Worm (Caenorhabditis elegans) whole organism, L3 larva: ENCODE data around the gene C54E4.5.

ENCODE experiments used
- aly-2 ChIP-seq: fragments of 150-350 bp; optimal IDR thresholded peaks from 2 replicates; lab custom pipeline; 2014; ENCODE audit warnings: missing biosample characterization, missing genetic modification characterization
- fos-1 ChIP-seq: fragments of 150-350 bp; optimal IDR thresholded peaks from 2 replicates; lab custom pipeline; 2014; ENCODE audit warnings: missing biosample characterization, missing genetic modification characterization
- nhr-11 ChIP-seq: fragments of 150-350 bp; optimal IDR thresholded peaks from 2 replicates; lab custom pipeline; 2014; ENCODE audit warnings: missing biosample characterization, missing genetic modification characterization
- nhr-77 ChIP-seq: fragments of 150-350 bp; optimal IDR thresholded peaks from 2 replicates; lab custom pipeline; 2014; ENCODE audit warnings: missing biosample characterization, missing genetic modification characterization
- unc-39 ChIP-seq: sonication (generic microtip); optimal IDR thresholded peaks from 4 replicates; lab custom pipeline; 2017; ENCODE audit warnings: missing biosample characterization, missing genetic modification characterization

DNA sequence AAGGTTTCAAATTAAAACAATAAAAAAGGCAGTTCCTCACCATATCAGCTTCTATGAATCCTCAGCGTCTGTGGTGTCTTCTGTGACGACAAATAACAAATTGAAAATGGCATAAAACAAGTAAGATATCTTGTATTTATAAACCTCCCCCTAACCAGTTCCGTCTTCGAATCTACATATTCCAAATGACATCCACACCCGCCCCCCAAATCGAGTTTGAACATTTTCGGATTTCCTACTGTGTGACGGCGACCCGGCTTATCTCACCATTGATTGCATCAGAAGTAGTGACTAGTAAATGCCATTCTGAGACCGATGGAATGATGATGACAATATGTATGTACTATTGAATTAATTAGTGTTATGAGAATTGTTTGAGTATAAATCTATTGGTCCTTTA lies 20.3 kb downstream of the C54E4.5 start, which contains the start of gene grl-20:
- TF ChIP-seq unc-39 (tag; lab: Kevin White, UChicago), result no peak
- no peak for TF ChIP-seq nhr-11 (tag; lab: Kevin White, UChicago)
- no peak for TF ChIP-seq aly-2
- no peak for TF ChIP-seq nhr-77
- TF ChIP-seq fos-1 (tag; lab: Kevin White, UChicago), result no peak
